Fruit fly (Drosophila melanogaster): Measurements from ENCODE around the gene CG11563.
A peak's percentile ranks its signal among the peaks of the same experiment; 100 is the strongest.

The CG11563 gene

DNA sequence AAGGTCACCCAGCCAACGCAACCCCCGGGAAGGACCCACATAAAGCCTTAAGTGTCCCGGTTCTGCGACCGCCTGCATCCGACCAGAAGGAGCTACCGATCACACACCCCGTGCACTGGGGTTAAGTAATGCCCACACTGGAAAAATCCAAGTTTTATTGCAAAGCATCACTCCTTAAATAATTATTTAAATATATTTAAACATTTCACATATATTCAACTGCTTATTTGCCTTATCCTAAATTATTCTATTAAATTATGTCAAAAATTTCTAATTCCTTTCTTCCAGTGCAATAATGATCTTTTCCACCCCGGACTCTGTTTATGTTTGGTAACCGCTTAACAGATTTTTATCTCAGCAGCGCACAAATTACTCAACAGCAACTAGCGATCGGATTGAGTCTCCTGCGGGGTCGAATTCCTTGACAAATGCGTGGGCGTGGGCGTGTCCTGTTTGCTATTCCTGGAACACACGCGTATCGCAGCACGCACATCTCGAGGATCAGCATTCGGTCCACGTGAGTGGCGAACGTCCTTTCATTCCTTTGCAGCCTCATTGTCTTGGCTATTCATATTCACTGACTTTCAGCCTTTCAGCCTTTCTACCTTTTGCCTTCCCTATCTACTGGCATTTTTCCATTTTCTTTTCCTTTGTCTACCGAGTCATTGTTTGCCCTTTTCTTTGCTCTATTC, 32.2 kb upstream of the CG11563 start (continued):
- peak; percentile 18 for TF ChIP-seq odd (GFP tag; optimal IDR thresholded peaks at IDR 0.05)
- TF ChIP-seq E2f1 (GFP tag; IDR thresholded peaks at IDR 0.05) = peak; percentile 62
- peak; percentile 0 for TF ChIP-seq Sox100B (GFP tag; optimal IDR thresholded peaks at IDR 0.05)
- no peak for TF ChIP-seq CG17186 (GFP tag; optimal IDR thresholded peaks at IDR 0.05)
- no peak for TF ChIP-seq slou (GFP tag; optimal IDR thresholded peaks at IDR 0.05)
- TF ChIP-seq CG12744 (GFP tag; optimal IDR thresholded peaks at IDR 0.05) = no peak
- no peak for TF ChIP-seq kah (GFP tag; optimal IDR thresholded peaks at IDR 0.05)
- no peak for TF ChIP-seq chinmo (GFP tag; IDR thresholded peaks at IDR 0.05; ENCODE audit: partially characterized antibody)
- TF ChIP-seq sim (GFP tag; IDR thresholded peaks at IDR 0.05) = no peak
- TF ChIP-seq crp (GFP tag; optimal IDR thresholded peaks at IDR 0.05) = no peak
- TF ChIP-seq YL-1 (GFP tag; optimal IDR thresholded peaks at IDR 0.05) = no peak
- no peak for TF ChIP-seq CrebB (tag; optimal IDR thresholded peaks at IDR 0.05)
- no peak for TF ChIP-seq jumu (GFP tag; optimal IDR thresholded peaks at IDR 0.05)
- TF ChIP-seq CG17385 (GFP tag; optimal IDR thresholded peaks at IDR 0.05) = no peak
- no peak for TF ChIP-seq Dad (GFP tag; optimal IDR thresholded peaks at IDR 0.05)
- no peak for TF ChIP-seq br (optimal IDR thresholded peaks at IDR 0.05)
- no peak for TF ChIP-seq Side (GFP tag; optimal IDR thresholded peaks at IDR 0.05)
- no peak for TF ChIP-seq Deaf1 (tag; optimal IDR thresholded peaks at IDR 0.05)
- no peak for TF ChIP-seq pho (GFP tag; optimal IDR thresholded peaks at IDR 0.05)
- TF ChIP-seq CG6272 (GFP tag; IDR thresholded peaks at IDR 0.05) = no peak
- TF ChIP-seq onecut (GFP tag; IDR thresholded peaks at IDR 0.05) = peak; percentile 29; the same call in 1 of the 2 replicates
- no peak for TF ChIP-seq bigmax (GFP tag; optimal IDR thresholded peaks at IDR 0.05)
- peak; percentile 40; the same call in 1 of the 2 replicates for TF ChIP-seq peb (GFP tag; IDR thresholded peaks at IDR 0.05)
- no peak for TF ChIP-seq Awh (GFP tag; IDR thresholded peaks at IDR 0.05)
- no peak for TF ChIP-seq ind (GFP tag; optimal IDR thresholded peaks at IDR 0.05)
- no peak for TF ChIP-seq jigr1 (GFP tag; IDR thresholded peaks at IDR 0.05)
- no peak for TF ChIP-seq CG5180 (GFP tag; optimal IDR thresholded peaks at IDR 0.05)
- TF ChIP-seq CG9437 (GFP tag; optimal IDR thresholded peaks at IDR 0.05) = no peak
- TF ChIP-seq CG4707 (GFP tag; optimal IDR thresholded peaks at IDR 0.05) = no peak
- no peak for TF ChIP-seq Hand (GFP tag; optimal IDR thresholded peaks at IDR 0.05)
- no peak for TF ChIP-seq CG15514 (GFP tag; optimal IDR thresholded peaks at IDR 0.05)
- no peak for TF ChIP-seq CG14014 (GFP tag; IDR thresholded peaks at IDR 0.05)
- no peak for TF ChIP-seq vfl (GFP tag; optimal IDR thresholded peaks at IDR 0.05)
- no peak for TF ChIP-seq pita (GFP tag; optimal IDR thresholded peaks at IDR 0.05)
- TF ChIP-seq Dip3 (GFP tag; optimal IDR thresholded peaks at IDR 0.05) = no peak
- no peak for TF ChIP-seq CG11398 (GFP tag; optimal IDR thresholded peaks at IDR 0.05)
- TF ChIP-seq trem (tag; optimal IDR thresholded peaks at IDR 0.05) = peak; percentile 42
- TF ChIP-seq GATAe (GFP tag; conservative IDR thresholded peaks at IDR 0.05) = no peak
- TF ChIP-seq CG32772 (GFP tag; IDR thresholded peaks at IDR 0.05) = peak; percentile 37; the same call in 1 of the 2 replicates
- TF ChIP-seq exex (tag; optimal IDR thresholded peaks at IDR 0.05) = no peak
- TF ChIP-seq tx (GFP tag; optimal IDR thresholded peaks at IDR 0.05) = no peak
- peak; percentile 32 for TF ChIP-seq Usf (GFP tag; optimal IDR thresholded peaks at IDR 0.05)
- no peak for TF ChIP-seq lbe (GFP tag; optimal IDR thresholded peaks at IDR 0.05)
- no peak for TF ChIP-seq NK7.1 (GFP tag; optimal IDR thresholded peaks at IDR 0.05)
- TF ChIP-seq CG11723 (GFP tag; optimal IDR thresholded peaks at IDR 0.05) = no peak
- TF ChIP-seq Lhr (GFP tag; optimal IDR thresholded peaks at IDR 0.05) = peak; percentile 25
- TF ChIP-seq bowl (GFP tag; IDR thresholded peaks at IDR 0.05) = no peak
- TF ChIP-seq bab2 (GFP tag; optimal IDR thresholded peaks at IDR 0.05) = no peak
- TF ChIP-seq CG3838 (GFP tag; optimal IDR thresholded peaks at IDR 0.05) = no peak
- TF ChIP-seq h (optimal IDR thresholded peaks at IDR 0.05) = no peak
- no peak for TF ChIP-seq HLH4C (GFP tag; IDR thresholded peaks at IDR 0.05; ENCODE audit: partially characterized antibody)
